5 worm cellular contexts compared by ENCODE assay signal in genomic region chrX:2031414-2031813, ce11.
TF ChIP-seq lines count a peak whose summit lies in the region.

Gene Y102A11A.5 (minus strand): TSS chrX:2031588.

TF ChIP-seq in whole organism, L1 larva, 84 proteins besides CTCF, POLR2A, EP300 and RAD21:
- TF ChIP-seq nhr-85 (tag; lab: Kevin White, UChicago) = peak; percentile 7
- TF ChIP-seq fkh-4 (tag; optimal IDR thresholded peaks at IDR 0.05; lab: Kevin White, UChicago; ENCODE audit: borderline replicate concordance) = no peak
- no peak for TF ChIP-seq efl-1 (optimal IDR thresholded peaks at IDR 0.05; lab: Kevin White, UChicago)
- no peak for TF ChIP-seq efl-1 (GFP tag; optimal IDR thresholded peaks at IDR 0.05 in 1 of 2; lab: Kevin White, UChicago)
- no peak for TF ChIP-seq unc-86 (tag; optimal IDR thresholded peaks at IDR 0.05; lab: Kevin White, UChicago)
- TF ChIP-seq blmp-1 (tag; optimal IDR thresholded peaks at IDR 0.05; lab: Kevin White, UChicago) = peak; percentile 96
- no peak for TF ChIP-seq mab-9 (GFP tag; IDR thresholded peaks at IDR 0.05; lab: Robert Waterston, UW)
- peak in 1 of 6 experiments; percentile 17 for TF ChIP-seq elt-3 (tag; optimal IDR thresholded peaks at IDR 0.05; lab: Kevin White, UChicago)
- TF ChIP-seq xbp-1 (tag; optimal IDR thresholded peaks at IDR 0.05; lab: Kevin White, UChicago) = no peak
- no peak for TF ChIP-seq nhr-84 (tag; optimal IDR thresholded peaks at IDR 0.05; lab: Kevin White, UChicago)

TF ChIP-seq in whole organism, L2 larva, 48 proteins besides CTCF, POLR2A, EP300 and RAD21:
- TF ChIP-seq nhr-21 (tag; optimal IDR thresholded peaks at IDR 0.05; lab: Kevin White, UChicago) (peak; percentile 45), lin-11 (tag; optimal IDR thresholded peaks at IDR 0.05; lab: Kevin White, UChicago) (no peak)

TF ChIP-seq in whole organism, L3 larva, 47 proteins besides CTCF, POLR2A, EP300 and RAD21:
- TF ChIP-seq elt-2 (tag; optimal IDR thresholded peaks at IDR 0.05; lab: Kevin White, UChicago) = no peak
- TF ChIP-seq lin-39 (tag; optimal IDR thresholded peaks at IDR 0.05; lab: Kevin White, UChicago) = no peak
- no peak for TF ChIP-seq elt-1 (tag; optimal IDR thresholded peaks at IDR 0.05; lab: Kevin White, UChicago)
- no peak for TF ChIP-seq mml-1 (tag; optimal IDR thresholded peaks at IDR 0.05; lab: Kevin White, UChicago)
- TF ChIP-seq elt-3 (tag; optimal IDR thresholded peaks at IDR 0.05; lab: Kevin White, UChicago) = peak in 1 of 3 experiments; percentile 55
- TF ChIP-seq nhr-43 (tag; optimal IDR thresholded peaks at IDR 0.05; lab: Kevin White, UChicago; ENCODE audit: poor library complexity, severe bottlenecking) = peak; percentile 36
- TF ChIP-seq nhr-67 (tag; optimal IDR thresholded peaks at IDR 0.05; lab: Kevin White, UChicago) = no peak
- TF ChIP-seq nhr-76 (tag; optimal IDR thresholded peaks at IDR 0.05; lab: Kevin White, UChicago) = no peak
- TF ChIP-seq nhr-77 (tag; optimal IDR thresholded peaks at IDR 0.05; lab: Kevin White, UChicago) = no peak
- no peak for TF ChIP-seq skn-1 (tag; optimal IDR thresholded peaks at IDR 0.05; lab: Kevin White, UChicago)
- TF ChIP-seq ceh-9 (tag; optimal IDR thresholded peaks at IDR 0.05; lab: Kevin White, UChicago) = no peak
- peak; percentile 46 for TF ChIP-seq nhr-23 (tag; optimal IDR thresholded peaks at IDR 0.05; lab: Kevin White, UChicago)

TF ChIP-seq in whole organism, L4 larva, 104 proteins besides CTCF, POLR2A, EP300 and RAD21:
- no peak for TF ChIP-seq madf-9 (GFP tag; conservative IDR thresholded peaks at IDR 0.05; lab: Robert Waterston, UW)
- no peak for TF ChIP-seq nhr-11 (tag; optimal IDR thresholded peaks at IDR 0.05; lab: Kevin White, UChicago)
- peak; percentile 36 for TF ChIP-seq nhr-28 (tag; optimal IDR thresholded peaks at IDR 0.05; lab: Kevin White, UChicago)
- no peak for TF ChIP-seq zip-11 (GFP tag; IDR thresholded peaks at IDR 0.05; lab: Robert Waterston, UW)
- TF ChIP-seq fos-1 (tag; optimal IDR thresholded peaks at IDR 0.05; lab: Kevin White, UChicago) = no peak

TF ChIP-seq in whole organism, mixed stage, embryonic, 35 proteins besides CTCF, POLR2A, EP300 and RAD21:
- TF ChIP-seq elt-3 (tag; optimal IDR thresholded peaks at IDR 0.05; lab: Kevin White, UChicago) (peak; percentile 73), lin-13 (tag; optimal IDR thresholded peaks at IDR 0.05; lab: Kevin White, UChicago) (no peak)

Comparison
In these comparisons a context has a peak if more than half of its experiments do, and no peak if none do; other contexts are left out.
1. Of the 29 proteins assayed by ChIP-seq in both whole organism, L4 larva and whole organism, L1 larva: peak only in whole organism, L4 larva: nhr-28; only in whole organism, L1 larva: none; in both: none; in neither: 28.